Worm (Caenorhabditis elegans) whole organism, L4 larva: ENCODE measurements around the gene Y44A6C.1.

Experiments used
- D1046.2 ChIP-seq: fragments of 200-800 bp; sonication (Bioruptor generic); IDR thresholded peaks from 2 replicates; pipeline ENCODE4 v1.3.6; 2022; ENCODE audit warnings: missing genetic modification characterization, missing compliant biosample characterization
- F10B5.3 ChIP-seq: sonication (generic microtip); optimal IDR thresholded peaks from 2 replicates; lab custom pipeline; 2016; ENCODE audit warnings: mild to moderate bottlenecking, missing genetic modification characterization, missing compliant biosample characterization
- F37D6.2 ChIP-seq: sonication (generic microtip); optimal IDR thresholded peaks from 2 replicates; lab custom pipeline; 2016; ENCODE audit warnings: mild to moderate bottlenecking, missing genetic modification characterization, missing compliant biosample characterization
- T20F7.1 ChIP-seq: fragments of 200-800 bp; sonication (Bioruptor generic); optimal IDR thresholded peaks from 2 replicates; lab custom pipeline; 2018; ENCODE audit warnings: mild to moderate bottlenecking, missing genetic modification characterization, missing compliant biosample characterization
- T26A8.4 ChIP-seq: fragments of 200-800 bp; sonication (Bioruptor generic); IDR thresholded peaks from 2 replicates; pipeline ENCODE4 v1.3.6; 2022; ENCODE audit warnings: missing genetic modification characterization, missing compliant biosample characterization
- Y105C5A.15 ChIP-seq: fragments of 200-800 bp; sonication (Bioruptor generic); IDR thresholded peaks from 2 replicates; pipeline ENCODE4 v1.3.6; 2022; ENCODE audit warnings: missing genetic modification characterization, missing compliant biosample characterization
- Y48G9A.11 ChIP-seq: fragments of 200-800 bp; sonication (Bioruptor generic); IDR thresholded peaks from 2 replicates; pipeline ENCODE4 v1.3.6; 2022; ENCODE audit warnings: missing genetic modification reagents, missing genetic modification characterization, missing compliant biosample characterization
- ZK337.2 ChIP-seq: fragments of 200-800 bp; sonication (Bioruptor generic); IDR thresholded peaks from 2 replicates; pipeline ENCODE4 v1.3.6; 2022; ENCODE audit warnings: missing genetic modification reagents, missing genetic modification characterization, missing compliant biosample characterization
- ZK546.5 ChIP-seq, 2 experiments: sonication (generic microtip); optimal IDR thresholded peaks; 2 replicates each; lab custom pipeline; 2017; ENCODE audit warnings: missing biosample characterization in 2 of 2, missing genetic modification characterization in 2 of 2
- aha-1 ChIP-seq: fragments of 150-350 bp; peaks from one replicate; lab custom pipeline; 2014; ENCODE audit warnings: missing biosample characterization, missing genetic modification characterization
- attf-4 ChIP-seq: sonication (generic microtip); optimal IDR thresholded peaks from 3 replicates; lab custom pipeline; 2017; ENCODE audit warnings: missing biosample characterization, missing genetic modification characterization
- ceh-20 ChIP-seq: fragments of 200-800 bp; sonication (Bioruptor generic); IDR thresholded peaks from 2 replicates; pipeline ENCODE4 v1.3.6; 2022; ENCODE audit warnings: missing genetic modification reagents, missing genetic modification characterization, missing compliant biosample characterization
- ceh-32 ChIP-seq: sonication (generic microtip); optimal IDR thresholded peaks from 2 replicates; lab custom pipeline; 2016; ENCODE audit warnings: mild to moderate bottlenecking, missing genetic modification characterization, missing compliant biosample characterization; ENCODE audit not compliant: poor library complexity
- ceh-44 ChIP-seq: fragments of 200-800 bp; sonication (Bioruptor generic); IDR thresholded peaks from 2 replicates; pipeline ENCODE4 v1.3.6; 2022; ENCODE audit warnings: missing genetic modification reagents, missing genetic modification characterization, missing compliant biosample characterization
- cey-2 ChIP-seq: sonication (generic microtip); optimal IDR thresholded peaks from 3 replicates; lab custom pipeline; 2017; ENCODE audit warnings: missing genetic modification characterization, mild to moderate bottlenecking, missing compliant biosample characterization, antibody characterized with exemption, borderline replicate concordance; ENCODE audit not compliant: insufficient read depth
- daf-12 ChIP-seq: fragments of 150-350 bp; optimal IDR thresholded peaks from 2 replicates; lab custom pipeline; 2014; ENCODE audit warnings: missing biosample characterization, missing genetic modification reagents, missing genetic modification characterization
- daf-8 ChIP-seq: fragments of 200-800 bp; sonication (Bioruptor generic); IDR thresholded peaks from 2 replicates; pipeline ENCODE4 v1.3.6; 2022; ENCODE audit warnings: missing genetic modification characterization, missing compliant biosample characterization
- dmd-6 ChIP-seq: fragments of 200-800 bp; sonication (Bioruptor generic); IDR thresholded peaks from 2 replicates; pipeline ENCODE4 v1.3.6; 2022; ENCODE audit warnings: missing genetic modification reagents, missing genetic modification characterization, missing compliant biosample characterization
- dmd-9 ChIP-seq: fragments of 200-800 bp; sonication (Bioruptor generic); IDR thresholded peaks from 2 replicates; pipeline ENCODE4 v1.3.6; 2022; ENCODE audit warnings: missing genetic modification reagents, missing genetic modification characterization, missing compliant biosample characterization
- duxl-1 ChIP-seq: sonication (generic microtip); optimal IDR thresholded peaks from 2 replicates; lab custom pipeline; 2016; ENCODE audit warnings: mild to moderate bottlenecking, missing genetic modification characterization, moderate library complexity, missing compliant biosample characterization; ENCODE audit not compliant: poor library complexity
- dve-1 ChIP-seq: sonication (generic microtip); optimal IDR thresholded peaks from 2 replicates; lab custom pipeline; 2017; ENCODE audit warnings: antibody characterized with exemption, mild to moderate bottlenecking, missing genetic modification characterization, missing compliant biosample characterization; ENCODE audit not compliant: insufficient read depth
- egl-43 ChIP-seq: fragments of 200-800 bp; sonication (Bioruptor generic); IDR thresholded peaks from 2 replicates; pipeline ENCODE4 v1.3.6; 2022; ENCODE audit warnings: missing genetic modification reagents, missing genetic modification characterization, missing compliant biosample characterization
- hmg-1.1 ChIP-seq: fragments of 200-800 bp; sonication (Bioruptor generic); IDR thresholded peaks from 2 replicates; pipeline ENCODE4 v1.3.6; 2022; ENCODE audit warnings: missing genetic modification reagents, missing genetic modification characterization, missing compliant biosample characterization
- jun-1 ChIP-seq: fragments of 150-350 bp; optimal IDR thresholded peaks from 2 replicates; lab custom pipeline; 2014; ENCODE audit warnings: missing biosample characterization, missing genetic modification reagents, missing genetic modification characterization
- lin-13 ChIP-seq: fragments of 150-350 bp; optimal IDR thresholded peaks from 2 replicates; lab custom pipeline; 2014; ENCODE audit warnings: missing biosample characterization, missing genetic modification reagents, missing genetic modification characterization
- lin-38 ChIP-seq: fragments of 200-800 bp; sonication (Bioruptor generic); IDR thresholded peaks from 2 replicates; pipeline ENCODE4 v1.3.6; 2022; ENCODE audit warnings: missing genetic modification reagents, missing genetic modification characterization, missing compliant biosample characterization
- madf-5 ChIP-seq, 2 experiments: fragments of 200-800 bp; sonication (Bioruptor generic); IDR thresholded peaks; 2 replicates each; pipeline ENCODE4 v1.3.6; 2022; ENCODE audit warnings: missing compliant biosample characterization in 2 of 2, missing genetic modification characterization in 2 of 2
- madf-9 ChIP-seq: fragments of 200-800 bp; sonication (Bioruptor generic); conservative IDR thresholded peaks from 2 replicates; pipeline ENCODE4 v1.3.6; 2022; ENCODE audit warnings: missing genetic modification reagents, missing genetic modification characterization, missing compliant biosample characterization
- mdl-1 ChIP-seq, 2 experiments: fragments of 150-350 bp in 1 of 2; sonication (generic microtip) in 1 of 2; optimal IDR thresholded peaks; 2 replicates each; lab custom pipeline; 2014 to 2017; ENCODE audit warnings: missing biosample characterization in 2 of 2, missing genetic modification characterization in 2 of 2
- mdt-29 ChIP-seq: fragments of 200-800 bp; sonication (Bioruptor generic); IDR thresholded peaks from 2 replicates; pipeline ENCODE4 v1.3.6; 2022; ENCODE audit warnings: missing genetic modification reagents, missing genetic modification characterization, missing compliant biosample characterization
- mep-1 ChIP-seq: fragments of 150-350 bp; sonication (generic microtip); optimal IDR thresholded peaks from 3 replicates; lab custom pipeline; 2014; ENCODE audit warnings: missing biosample characterization, missing genetic modification characterization
- mxl-2 ChIP-seq: fragments of 200-800 bp; sonication (Bioruptor generic); conservative IDR thresholded peaks from 2 replicates; pipeline ENCODE4 v1.3.6; 2022; ENCODE audit warnings: missing genetic modification reagents, missing genetic modification characterization, missing compliant biosample characterization
- nhr-10 ChIP-seq: fragments of 150-350 bp; optimal IDR thresholded peaks from 2 replicates; lab custom pipeline; 2014; ENCODE audit warnings: missing biosample characterization, missing genetic modification characterization
- nhr-102 ChIP-seq: sonication (generic microtip); optimal IDR thresholded peaks from 2 replicates; lab custom pipeline; 2016; ENCODE audit warnings: mild to moderate bottlenecking, missing genetic modification characterization, moderate library complexity, missing compliant biosample characterization
- nhr-111 ChIP-seq: fragments of 200-800 bp; sonication (Bioruptor generic); optimal IDR thresholded peaks from 2 replicates; lab custom pipeline; 2018; ENCODE audit warnings: mild to moderate bottlenecking, missing genetic modification characterization, missing compliant biosample characterization
- nhr-28 ChIP-seq: fragments of 150-350 bp; optimal IDR thresholded peaks from 2 replicates; lab custom pipeline; 2014; ENCODE audit warnings: missing biosample characterization, missing genetic modification characterization
- nhr-41 ChIP-seq: fragments of 200-800 bp; sonication (Bioruptor generic); IDR thresholded peaks from 2 replicates; pipeline ENCODE4 v1.3.6; 2022; ENCODE audit warnings: missing genetic modification reagents, missing genetic modification characterization, missing compliant biosample characterization
- nhr-76 ChIP-seq: fragments of 150-350 bp; optimal IDR thresholded peaks from 2 replicates; lab custom pipeline; 2014; ENCODE audit warnings: missing biosample characterization, missing genetic modification characterization
- pha-4 ChIP-seq, 2 experiments: fragments of 150-350 bp in 1 of 2; fragments of 200-800 bp in 1 of 2; sonication (Bioruptor generic) in 1 of 2; IDR thresholded peaks in 1 of 2; optimal IDR thresholded peaks in 1 of 2; 2 replicates each; pipeline versions ENCODE4 v1.3.6 to Lab custom; 2014 to 2022; ENCODE audit warnings: missing genetic modification characterization in 2 of 2, missing genetic modification reagents in 2 of 2, missing biosample characterization in 1 of 2, missing compliant biosample characterization in 1 of 2
- sdz-12 ChIP-seq: fragments of 200-800 bp; sonication (Bioruptor generic); optimal IDR thresholded peaks from 2 replicates; lab custom pipeline; 2018; ENCODE audit warnings: mild to moderate bottlenecking, missing genetic modification characterization, missing compliant biosample characterization
- set-16 ChIP-seq: fragments of 200-800 bp; sonication (Bioruptor generic); IDR thresholded peaks from 2 replicates; pipeline ENCODE4 v1.3.6; 2022; ENCODE audit warnings: missing genetic modification reagents, missing genetic modification characterization, missing compliant biosample characterization
- snpc-1.2 ChIP-seq: fragments of 200-800 bp; sonication (Bioruptor generic); IDR thresholded peaks from 2 replicates; pipeline ENCODE4 v1.3.6; 2022; ENCODE audit warnings: missing genetic modification reagents, missing genetic modification characterization, missing compliant biosample characterization
- spr-1 ChIP-seq: sonication (generic microtip); optimal IDR thresholded peaks from 2 replicates; lab custom pipeline; 2016; ENCODE audit warnings: mild to moderate bottlenecking, missing genetic modification characterization, missing compliant biosample characterization
- spr-3 ChIP-seq: fragments of 200-800 bp; sonication (Bioruptor generic); optimal IDR thresholded peaks from 2 replicates; lab custom pipeline; 2018; ENCODE audit warnings: mild to moderate bottlenecking, missing genetic modification characterization, missing compliant biosample characterization
- tag-97 ChIP-seq: fragments of 200-800 bp; sonication (Bioruptor generic); IDR thresholded peaks from 2 replicates; pipeline ENCODE4 v1.3.6; 2022; ENCODE audit warnings: missing genetic modification characterization, missing compliant biosample characterization
- vab-7 ChIP-seq: fragments of 200-800 bp; sonication (Bioruptor generic); IDR thresholded peaks from 2 replicates; pipeline ENCODE4 v1.3.6; 2022; ENCODE audit warnings: missing genetic modification reagents, missing genetic modification characterization, missing compliant biosample characterization
- zag-1 ChIP-seq: fragments of 150-350 bp; optimal IDR thresholded peaks from 2 replicates; lab custom pipeline; 2014; ENCODE audit warnings: missing biosample characterization, missing genetic modification characterization
- zfp-2 ChIP-seq: sonication (generic microtip); optimal IDR thresholded peaks from 2 replicates; lab custom pipeline; 2016; ENCODE audit warnings: mild to moderate bottlenecking, missing genetic modification characterization, missing compliant biosample characterization
- zfp-3 ChIP-seq: fragments of 200-800 bp; sonication (Bioruptor generic); conservative IDR thresholded peaks from 2 replicates; pipeline ENCODE4 v1.3.6; 2022; ENCODE audit warnings: missing genetic modification reagents, missing genetic modification characterization, missing compliant biosample characterization
- zip-11 ChIP-seq: fragments of 200-800 bp; sonication (Bioruptor generic); IDR thresholded peaks from 2 replicates; pipeline ENCODE4 v1.3.6; 2022; ENCODE audit warnings: missing genetic modification characterization, missing compliant biosample characterization

Y44A6C.1 gene

DNA sequence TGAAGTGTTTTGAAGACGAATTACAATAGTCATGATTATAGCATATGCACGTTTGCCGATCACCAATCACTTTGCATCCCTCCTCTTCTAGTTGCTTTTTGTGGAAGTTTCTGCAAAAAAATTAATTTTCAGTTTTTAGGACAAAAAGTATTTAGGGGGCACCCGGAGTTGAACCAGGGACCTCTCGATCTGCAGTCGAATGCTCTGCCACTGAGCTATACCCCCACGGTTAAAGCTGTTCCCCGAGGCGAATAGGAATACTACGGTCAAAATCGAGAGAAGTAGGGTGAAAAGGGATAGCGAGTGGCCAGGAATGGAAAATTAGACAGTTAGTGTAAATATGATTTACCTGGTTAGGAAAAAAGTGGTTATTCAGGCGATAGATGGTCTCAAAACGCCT is 19.8 kb upstream of the Y44A6C.1 start (continued):
- TF ChIP-seq F10B5.3 (tag; lab: Kevin White, UChicago) (no peak), lin-38 (GFP tag; lab: Robert Waterston, UW) (peak; percentile 71), ceh-32 (tag; lab: Kevin White, UChicago) (no peak), sdz-12 (GFP tag; lab: Kevin White, UChicago) (peak; percentile 60), nhr-10 (tag; lab: Kevin White, UChicago) (no peak), daf-12 (tag; lab: Kevin White, UChicago) (no peak), ZK546.5 (tag; optimal IDR thresholded peaks at IDR 0.05; lab: Kevin White, UChicago) (no peak), T26A8.4 (GFP tag; lab: Robert Waterston, UW) (peak; percentile 87), lin-13 (GFP tag; lab: Kevin White, UChicago) (no peak), dmd-9 (peak; percentile 29; the same call in 1 of the 2 replicates), mdl-1 (tag; optimal IDR thresholded peaks at IDR 0.05; lab: Kevin White, UChicago) (no peak), mep-1 (tag; lab: Kevin White, UChicago) (peak; percentile 59), nhr-76 (tag; lab: Kevin White, UChicago) (no peak), madf-5 (GFP tag; IDR thresholded peaks at IDR 0.05; lab: Robert Waterston, UW) (peak; percentile 83 to 92; a peak in 3 of 4 replicates), zfp-3 (GFP tag; lab: Robert Waterston, UW) (no peak), jun-1 (peak; percentile 19), hmg-1.1 (GFP tag; lab: Robert Waterston, UW) (peak; percentile 78), ceh-20 (peak; percentile 44; the same call in 1 of the 2 replicates), D1046.2 (peak; percentile 76; the same call in 1 of the 2 replicates), snpc-1.2 (GFP tag; lab: Robert Waterston, UW) (peak; percentile 80), nhr-28 (tag; lab: Kevin White, UChicago) (peak; percentile 29), tag-97 (no peak), zag-1 (tag; lab: Kevin White, UChicago) (no peak), attf-4 (tag; lab: Kevin White, UChicago) (no peak), nhr-41 (GFP tag; lab: Robert Waterston, UW) (no peak), ceh-44 (GFP tag; lab: Robert Waterston, UW) (peak; percentile 89), duxl-1 (tag; lab: Kevin White, UChicago) (peak; percentile 71), madf-9 (GFP tag; lab: Robert Waterston, UW) (peak; percentile 61; the same call in 1 of the 2 replicates), Y48G9A.11 (peak; percentile 80), daf-8 (GFP tag; lab: Robert Waterston, UW) (no peak), spr-1 (peak; percentile 53), egl-43 (GFP tag; lab: Robert Waterston, UW) (peak; percentile 95), ZK337.2 (GFP tag; lab: Robert Waterston, UW) (peak; percentile 68; the same call in 1 of the 2 replicates), T20F7.1 (GFP tag; lab: Kevin White, UChicago) (peak; percentile 41), zip-11 (0 out of 2 replicates have a peak, but pooled peaks have one; percentile 66), dmd-6 (peak; percentile 65), pha-4 (GFP tag; IDR thresholded peaks at IDR 0.05; lab: Robert Waterston, UW) (peak; percentile 88), pha-4 (tag; optimal IDR thresholded peaks at IDR 0.05; lab: Kevin White, UChicago) (no peak), set-16 (GFP tag; lab: Robert Waterston, UW) (no peak; the same call in 1 of the 2 replicates), Y105C5A.15 (GFP tag; lab: Robert Waterston, UW) (peak; percentile 86), aha-1 (tag; lab: Kevin White, UChicago) (no peak), mxl-2 (GFP tag; lab: Robert Waterston, UW) (peak; percentile 51; the same call in 1 of the 2 replicates), dve-1 (tag; lab: Kevin White, UChicago) (peak; percentile 33), zfp-2 (tag; lab: Kevin White, UChicago) (peak; percentile 11), vab-7 (GFP tag; lab: Robert Waterston, UW) (peak; percentile 84), F37D6.2 (tag; lab: Kevin White, UChicago) (no peak), nhr-102 (tag; lab: Kevin White, UChicago) (no peak), mdt-29 (GFP tag; lab: Robert Waterston, UW) (peak; percentile 66), cey-2 (no peak), nhr-111 (GFP tag; lab: Kevin White, UChicago) (no peak), spr-3 (GFP tag; lab: Kevin White, UChicago) (peak; percentile 36)
